Fruit fly (Drosophila melanogaster): ENCODE measurements around the gene CG9588.

- no peak for TF ChIP-seq toe (GFP tag; optimal IDR thresholded peaks at IDR 0.05)
- peak; percentile 30 for TF ChIP-seq kay (GFP tag; ENCODE audit: borderline replicate concordance)
- TF ChIP-seq ovo (GFP tag; optimal IDR thresholded peaks at IDR 0.05): no peak
- no peak for TF ChIP-seq Crg-1 (GFP tag; optimal IDR thresholded peaks at IDR 0.05)
- TF ChIP-seq pad (GFP tag; optimal IDR thresholded peaks at IDR 0.05): peak; percentile 4
- no peak for TF ChIP-seq CG1620 (GFP tag; optimal IDR thresholded peaks at IDR 0.05)
- TF ChIP-seq bab1 (GFP tag; optimal IDR thresholded peaks at IDR 0.05): peak; percentile 27
- no peak for TF ChIP-seq CG7045 (GFP tag; optimal IDR thresholded peaks at IDR 0.05)
- TF ChIP-seq CG12768 (GFP tag; optimal IDR thresholded peaks at IDR 0.05): peak; percentile 28
- no peak for TF ChIP-seq cnc (optimal IDR thresholded peaks at IDR 0.05)
- TF ChIP-seq Mnt (GFP tag; optimal IDR thresholded peaks at IDR 0.05): no peak
- no peak for TF ChIP-seq CG11617 (GFP tag; optimal IDR thresholded peaks at IDR 0.05)
- no peak for TF ChIP-seq CG33017 (tag; optimal IDR thresholded peaks at IDR 0.05)
- TF ChIP-seq CG14711 (tag; optimal IDR thresholded peaks at IDR 0.05): no peak
Observed at dm6 chr3R:13646729-13647633, 29.5 kb downstream of the CG9588 start, which contains the start of gene rin.
